Fruit fly (Drosophila melanogaster): ENCODE data around the gene CG45492.

Gene CG45492

DNA sequence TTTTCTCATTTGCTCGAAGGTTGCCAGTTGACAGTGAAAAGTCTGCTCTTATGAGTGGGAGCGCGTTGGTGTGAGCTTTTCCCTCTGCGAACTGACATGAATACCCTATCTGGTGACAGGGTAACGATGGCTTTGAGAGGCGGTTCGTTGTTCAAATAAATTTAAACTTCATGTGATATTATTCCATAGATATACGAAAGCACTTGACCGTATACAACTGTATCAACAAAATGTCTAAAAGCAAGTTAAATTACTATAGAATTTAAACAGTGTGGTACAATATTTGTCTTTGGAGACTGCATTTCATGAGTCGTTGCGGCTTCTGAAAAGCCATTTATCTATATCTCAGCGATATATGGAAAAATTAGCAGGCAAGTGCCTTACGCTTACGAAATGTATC lies 20.3 kb upstream of the CG45492 start (continued):
- TF ChIP-seq Ets97D (GFP tag; optimal IDR thresholded peaks at IDR 0.05) = no peak
- peak; percentile 57 for TF ChIP-seq lmd (GFP tag; IDR thresholded peaks at IDR 0.05)
- TF ChIP-seq CG12155 (GFP tag; optimal IDR thresholded peaks at IDR 0.05) = peak; percentile 11
- TF ChIP-seq CG3995 (GFP tag; optimal IDR thresholded peaks at IDR 0.05) = no peak
- no peak for TF ChIP-seq CG4282 (GFP tag; optimal IDR thresholded peaks at IDR 0.05)
- no peak for TF ChIP-seq CG9876 (GFP tag; optimal IDR thresholded peaks at IDR 0.05)
- peak; percentile 67 for TF ChIP-seq CG2678 (tag; optimal IDR thresholded peaks at IDR 0.05)
- no peak for TF ChIP-seq NK7.1 (GFP tag; optimal IDR thresholded peaks at IDR 0.05)
- no peak for TF ChIP-seq CG6175 (GFP tag; IDR thresholded peaks at IDR 0.05)
- TF ChIP-seq ase (GFP tag; IDR thresholded peaks at IDR 0.05) = no peak
- no peak for TF ChIP-seq scrt (GFP tag; optimal IDR thresholded peaks at IDR 0.05)
- TF ChIP-seq chinmo (GFP tag; IDR thresholded peaks at IDR 0.05; ENCODE audit: partially characterized antibody) = no peak
- no peak for TF ChIP-seq NFAT (GFP tag; IDR thresholded peaks at IDR 0.05)
- TF ChIP-seq slou (GFP tag; optimal IDR thresholded peaks at IDR 0.05) = no peak
- no peak for TF ChIP-seq en (GFP tag; optimal IDR thresholded peaks at IDR 0.05)
- peak; percentile 22 for TF ChIP-seq CG18599 (GFP tag; optimal IDR thresholded peaks at IDR 0.05)
- no peak for TF ChIP-seq vvl (GFP tag; IDR thresholded peaks at IDR 0.05)
- TF ChIP-seq Poxn (GFP tag; IDR thresholded peaks at IDR 0.05) = no peak
- peak; percentile 23 for TF ChIP-seq CG12659 (GFP tag; optimal IDR thresholded peaks at IDR 0.05)
- no peak for TF ChIP-seq Tbp (GFP tag; optimal IDR thresholded peaks at IDR 0.05)
- TF ChIP-seq slbo (GFP tag; IDR thresholded peaks at IDR 0.05) = peak; percentile 71
- no peak for TF ChIP-seq CG12071 (GFP tag; optimal IDR thresholded peaks at IDR 0.05)
- no peak for TF ChIP-seq maf-S (GFP tag; optimal IDR thresholded peaks at IDR 0.05)
- TF ChIP-seq Hr78 (GFP tag; optimal IDR thresholded peaks at IDR 0.05) = no peak
- TF ChIP-seq ERR (GFP tag; optimal IDR thresholded peaks at IDR 0.05) = no peak
- no peak for TF ChIP-seq CG1024 (GFP tag; IDR thresholded peaks at IDR 0.05)
- no peak for TF ChIP-seq pan (optimal IDR thresholded peaks at IDR 0.05)
- peak in 1 of 2 experiments; percentile 62 for TF ChIP-seq pan (GFP tag; optimal IDR thresholded peaks at IDR 0.05 in 1 of 2, IDR thresholded peaks at IDR 0.05 in 1 of 2)
- no peak for TF ChIP-seq luna (GFP tag; optimal IDR thresholded peaks at IDR 0.05)
- TF ChIP-seq fd64A (GFP tag; optimal IDR thresholded peaks at IDR 0.05) = no peak
- no peak for TF ChIP-seq gcm (GFP tag; optimal IDR thresholded peaks at IDR 0.05)
- TF ChIP-seq CG17385 (GFP tag; optimal IDR thresholded peaks at IDR 0.05) = peak; percentile 31
- no peak for TF ChIP-seq Deaf1 (tag; optimal IDR thresholded peaks at IDR 0.05)
- no peak for TF ChIP-seq Mad (GFP tag; optimal IDR thresholded peaks at IDR 0.05)
- peak; percentile 45; the same call in 1 of the 3 replicates for TF ChIP-seq CG11695 (GFP tag; IDR thresholded peaks at IDR 0.05)
- TF ChIP-seq schlank (tag; optimal IDR thresholded peaks at IDR 0.05) = no peak
- TF ChIP-seq onecut (GFP tag; IDR thresholded peaks at IDR 0.05) = peak; percentile 11; the same call in 1 of the 2 replicates
- peak; percentile 39 for TF ChIP-seq CG9932 (GFP tag; IDR thresholded peaks at IDR 0.05)
- no peak for TF ChIP-seq CG1529 (GFP tag; optimal IDR thresholded peaks at IDR 0.05)
- TF ChIP-seq wek (GFP tag; optimal IDR thresholded peaks at IDR 0.05) = no peak
- TF ChIP-seq fru (optimal IDR thresholded peaks at IDR 0.05) = no peak
- TF ChIP-seq sim (GFP tag; IDR thresholded peaks at IDR 0.05) = no peak
- TF ChIP-seq NC2β (GFP tag; optimal IDR thresholded peaks at IDR 0.05) = no peak
- no peak for TF ChIP-seq CG15479 (GFP tag; optimal IDR thresholded peaks at IDR 0.05)
- no peak for TF ChIP-seq p53 (GFP tag; optimal IDR thresholded peaks at IDR 0.05)
- TF ChIP-seq CG3847 (GFP tag; IDR thresholded peaks at IDR 0.05) = peak; percentile 33; the same call in 1 of the 2 replicates
- no peak for TF ChIP-seq twi (tag; optimal IDR thresholded peaks at IDR 0.05)
- no peak for TF ChIP-seq CG12236 (GFP tag; optimal IDR thresholded peaks at IDR 0.05)
- no peak for TF ChIP-seq CG11093 (GFP tag; IDR thresholded peaks at IDR 0.05)
- TF ChIP-seq Kr (GFP tag; optimal IDR thresholded peaks at IDR 0.05) = no peak
- TF ChIP-seq Dad (GFP tag; optimal IDR thresholded peaks at IDR 0.05) = no peak
- TF ChIP-seq CG10267 (tag; optimal IDR thresholded peaks at IDR 0.05) = no peak
- no peak for TF ChIP-seq pum (GFP tag; optimal IDR thresholded peaks at IDR 0.05)

Data from whole organism, embryonic.